Worm (Caenorhabditis elegans) whole organism, L4 larva: Measurements from ENCODE around the gene F47B8.3.

Experiments
- F10B5.3 ChIP-seq: sonication (generic microtip); optimal IDR thresholded peaks from 2 replicates; lab custom pipeline; 2016; ENCODE audit warnings: mild to moderate bottlenecking, missing genetic modification characterization, missing compliant biosample characterization
- F37D6.2 ChIP-seq: sonication (generic microtip); optimal IDR thresholded peaks from 2 replicates; lab custom pipeline; 2016; ENCODE audit warnings: mild to moderate bottlenecking, missing genetic modification characterization, missing compliant biosample characterization
- T20F7.1 ChIP-seq: fragments of 200-800 bp; sonication (Bioruptor generic); optimal IDR thresholded peaks from 2 replicates; lab custom pipeline; 2018; ENCODE audit warnings: mild to moderate bottlenecking, missing genetic modification characterization, missing compliant biosample characterization
- Y48G9A.11 ChIP-seq: fragments of 200-800 bp; sonication (Bioruptor generic); IDR thresholded peaks from 2 replicates; pipeline ENCODE4 v1.3.6; 2022; ENCODE audit warnings: missing genetic modification reagents, missing genetic modification characterization, missing compliant biosample characterization
- ZK546.5 ChIP-seq, 2 experiments: sonication (generic microtip); optimal IDR thresholded peaks; 2 replicates each; lab custom pipeline; 2017; ENCODE audit warnings: missing biosample characterization in 2 of 2, missing genetic modification characterization in 2 of 2
- aha-1 ChIP-seq: fragments of 150-350 bp; peaks from one replicate; lab custom pipeline; 2014; ENCODE audit warnings: missing biosample characterization, missing genetic modification characterization
- aly-2 ChIP-seq: sonication (generic microtip); optimal IDR thresholded peaks from 2 replicates; lab custom pipeline; 2018; ENCODE audit warnings: missing biosample characterization, missing genetic modification characterization
- arid-1 ChIP-seq: fragments of 200-800 bp; sonication (Bioruptor generic); conservative IDR thresholded peaks from 2 replicates; pipeline ENCODE4 v1.3.6; 2022; ENCODE audit warnings: missing genetic modification reagents, missing genetic modification characterization, missing compliant biosample characterization
- ceh-20 ChIP-seq: fragments of 200-800 bp; sonication (Bioruptor generic); IDR thresholded peaks from 2 replicates; pipeline ENCODE4 v1.3.6; 2022; ENCODE audit warnings: missing genetic modification reagents, missing genetic modification characterization, missing compliant biosample characterization
- ceh-44 ChIP-seq: fragments of 200-800 bp; sonication (Bioruptor generic); IDR thresholded peaks from 2 replicates; pipeline ENCODE4 v1.3.6; 2022; ENCODE audit warnings: missing genetic modification reagents, missing genetic modification characterization, missing compliant biosample characterization
- ceh-62 ChIP-seq: sonication (generic microtip); optimal IDR thresholded peaks from 2 replicates; lab custom pipeline; 2017; ENCODE audit warnings: missing biosample characterization, missing genetic modification characterization
- ces-1 ChIP-seq: fragments of 150-350 bp; sonication (generic microtip); optimal IDR thresholded peaks from 4 replicates; lab custom pipeline; 2014; ENCODE audit warnings: missing biosample characterization, missing genetic modification reagents, missing genetic modification characterization
- ctbp-1 ChIP-seq: fragments of 200-800 bp; sonication (Bioruptor generic); IDR thresholded peaks from 2 replicates; pipeline ENCODE4 v1.3.6; 2022; ENCODE audit warnings: missing genetic modification reagents, missing genetic modification characterization, missing compliant biosample characterization
- daf-19 ChIP-seq: fragments of 200-800 bp; sonication (Bioruptor generic); conservative IDR thresholded peaks from 2 replicates; pipeline ENCODE4 v1.3.6; 2022; ENCODE audit warnings: missing genetic modification characterization, missing compliant biosample characterization
- dpl-1 ChIP-seq: fragments of 150-350 bp; optimal IDR thresholded peaks from 2 replicates; lab custom pipeline; 2014; ENCODE audit warnings: missing biosample characterization, missing genetic modification reagents, missing genetic modification characterization
- egl-43 ChIP-seq: fragments of 200-800 bp; sonication (Bioruptor generic); IDR thresholded peaks from 2 replicates; pipeline ENCODE4 v1.3.6; 2022; ENCODE audit warnings: missing genetic modification reagents, missing genetic modification characterization, missing compliant biosample characterization
- fkh-10 ChIP-seq: fragments of 150-350 bp; optimal IDR thresholded peaks from 2 replicates; lab custom pipeline; 2014; ENCODE audit warnings: missing biosample characterization, missing genetic modification reagents, missing genetic modification characterization
- hif-1 ChIP-seq, 2 experiments: sonication (generic microtip); optimal IDR thresholded peaks; 2 replicates each; lab custom pipeline; 2016 to 2017; ENCODE audit warnings: missing compliant biosample characterization in 2 of 2, missing genetic modification characterization in 2 of 2, missing genetic modification reagents in 2 of 2, missing genotype in 2 of 2, mild to moderate bottlenecking in 1 of 2
- hlh-11 ChIP-seq: fragments of 200-800 bp; sonication (Bioruptor generic); optimal IDR thresholded peaks from 2 replicates; lab custom pipeline; 2018; ENCODE audit warnings: mild to moderate bottlenecking, missing genetic modification characterization, missing compliant biosample characterization
- hlh-30 ChIP-seq: sonication (generic microtip); optimal IDR thresholded peaks from 2 replicates; lab custom pipeline; 2017; ENCODE audit warnings: antibody characterized with exemption, mild to moderate bottlenecking, missing genetic modification characterization, missing compliant biosample characterization; ENCODE audit not compliant: insufficient read depth
- hmg-1.1 ChIP-seq: fragments of 200-800 bp; sonication (Bioruptor generic); IDR thresholded peaks from 2 replicates; pipeline ENCODE4 v1.3.6; 2022; ENCODE audit warnings: missing genetic modification reagents, missing genetic modification characterization, missing compliant biosample characterization
- jun-1 ChIP-seq: fragments of 150-350 bp; optimal IDR thresholded peaks from 2 replicates; lab custom pipeline; 2014; ENCODE audit warnings: missing biosample characterization, missing genetic modification reagents, missing genetic modification characterization
- lim-7 ChIP-seq: fragments of 200-800 bp; sonication (Bioruptor generic); IDR thresholded peaks from 2 replicates; pipeline ENCODE4 v1.3.6; 2022; ENCODE audit warnings: missing genetic modification characterization, missing compliant biosample characterization
- lin-1 ChIP-seq: fragments of 200-800 bp; sonication (Bioruptor generic); IDR thresholded peaks from 2 replicates; pipeline ENCODE4 v1.3.6; 2022; ENCODE audit warnings: missing genetic modification reagents, missing genetic modification characterization, missing compliant biosample characterization
- lin-13 ChIP-seq: fragments of 150-350 bp; optimal IDR thresholded peaks from 2 replicates; lab custom pipeline; 2014; ENCODE audit warnings: missing biosample characterization, missing genetic modification reagents, missing genetic modification characterization
- lin-15B ChIP-seq: fragments of 150-350 bp; sonication (generic microtip); optimal IDR thresholded peaks from 3 replicates; lab custom pipeline; 2014; ENCODE audit warnings: missing biosample characterization, missing genetic modification characterization
- lin-29 ChIP-seq: fragments of 200-800 bp; sonication (Bioruptor generic); IDR thresholded peaks from 2 replicates; pipeline ENCODE4 v1.3.6; 2022; ENCODE audit warnings: missing genetic modification reagents, missing genetic modification characterization, missing compliant biosample characterization
- lin-38 ChIP-seq: fragments of 200-800 bp; sonication (Bioruptor generic); IDR thresholded peaks from 2 replicates; pipeline ENCODE4 v1.3.6; 2022; ENCODE audit warnings: missing genetic modification reagents, missing genetic modification characterization, missing compliant biosample characterization
- lsy-2 ChIP-seq, 2 experiments: fragments of 150-350 bp in 1 of 2; sonication (generic microtip) in 1 of 2; optimal IDR thresholded peaks; 2 replicates each; lab custom pipeline; 2014 to 2017; ENCODE audit warnings: missing biosample characterization in 2 of 2, missing genetic modification characterization in 2 of 2
- madf-9 ChIP-seq: fragments of 200-800 bp; sonication (Bioruptor generic); conservative IDR thresholded peaks from 2 replicates; pipeline ENCODE4 v1.3.6; 2022; ENCODE audit warnings: missing genetic modification reagents, missing genetic modification characterization, missing compliant biosample characterization
- mdt-29 ChIP-seq: fragments of 200-800 bp; sonication (Bioruptor generic); IDR thresholded peaks from 2 replicates; pipeline ENCODE4 v1.3.6; 2022; ENCODE audit warnings: missing genetic modification reagents, missing genetic modification characterization, missing compliant biosample characterization
- mxl-3 ChIP-seq: fragments of 200-800 bp; sonication (Bioruptor generic); optimal IDR thresholded peaks from 2 replicates; lab custom pipeline; 2018; ENCODE audit warnings: mild to moderate bottlenecking, missing genetic modification characterization, missing compliant biosample characterization
- nhr-10 ChIP-seq: fragments of 150-350 bp; optimal IDR thresholded peaks from 2 replicates; lab custom pipeline; 2014; ENCODE audit warnings: missing biosample characterization, missing genetic modification characterization
- nhr-102 ChIP-seq: sonication (generic microtip); optimal IDR thresholded peaks from 2 replicates; lab custom pipeline; 2016; ENCODE audit warnings: mild to moderate bottlenecking, missing genetic modification characterization, moderate library complexity, missing compliant biosample characterization
- nhr-11 ChIP-seq: fragments of 150-350 bp; optimal IDR thresholded peaks from 2 replicates; lab custom pipeline; 2014; ENCODE audit warnings: missing biosample characterization, missing genetic modification characterization
- nhr-25 ChIP-seq: sonication (generic microtip); optimal IDR thresholded peaks from 2 replicates; lab custom pipeline; 2017; ENCODE audit warnings: missing genetic modification characterization, mild to moderate bottlenecking, missing compliant biosample characterization, antibody characterized with exemption, moderate library complexity, borderline replicate concordance; ENCODE audit not compliant: insufficient read depth
- nhr-28 ChIP-seq: fragments of 150-350 bp; optimal IDR thresholded peaks from 2 replicates; lab custom pipeline; 2014; ENCODE audit warnings: missing biosample characterization, missing genetic modification characterization
- nhr-48 ChIP-seq: sonication (generic microtip); optimal IDR thresholded peaks from 2 replicates; lab custom pipeline; 2016; ENCODE audit warnings: mild to moderate bottlenecking, missing genetic modification characterization, missing compliant biosample characterization
- nhr-77 ChIP-seq: fragments of 150-350 bp; optimal IDR thresholded peaks from 2 replicates; lab custom pipeline; 2014; ENCODE audit warnings: missing biosample characterization, missing genetic modification characterization
- pha-4 ChIP-seq, 2 experiments: fragments of 150-350 bp in 1 of 2; fragments of 200-800 bp in 1 of 2; sonication (Bioruptor generic) in 1 of 2; IDR thresholded peaks in 1 of 2; optimal IDR thresholded peaks in 1 of 2; 2 replicates each; pipeline versions ENCODE4 v1.3.6 to Lab custom; 2014 to 2022; ENCODE audit warnings: missing genetic modification characterization in 2 of 2, missing genetic modification reagents in 2 of 2, missing biosample characterization in 1 of 2, missing compliant biosample characterization in 1 of 2
- pqm-1 ChIP-seq: sonication (generic microtip); optimal IDR thresholded peaks from 2 replicates; lab custom pipeline; 2017; ENCODE audit warnings: missing biosample characterization, missing genetic modification characterization
- rbr-2 ChIP-seq: sonication (generic microtip); optimal IDR thresholded peaks from 2 replicates; lab custom pipeline; 2016; ENCODE audit warnings: missing genotype, missing genetic modification characterization, missing compliant biosample characterization
- set-16 ChIP-seq: fragments of 200-800 bp; sonication (Bioruptor generic); IDR thresholded peaks from 2 replicates; pipeline ENCODE4 v1.3.6; 2022; ENCODE audit warnings: missing genetic modification reagents, missing genetic modification characterization, missing compliant biosample characterization
- skn-1 ChIP-seq: fragments of 150-350 bp; optimal IDR thresholded peaks from 2 replicates; lab custom pipeline; 2014; ENCODE audit warnings: missing biosample characterization, missing genetic modification characterization
- spr-1 ChIP-seq: sonication (generic microtip); optimal IDR thresholded peaks from 2 replicates; lab custom pipeline; 2016; ENCODE audit warnings: mild to moderate bottlenecking, missing genetic modification characterization, missing compliant biosample characterization
- unc-130 ChIP-seq: sonication (generic microtip); optimal IDR thresholded peaks from 2 replicates; lab custom pipeline; 2016; ENCODE audit warnings: missing genetic modification reagents, missing genetic modification characterization, missing compliant biosample characterization
- vab-7 ChIP-seq: fragments of 200-800 bp; sonication (Bioruptor generic); IDR thresholded peaks from 2 replicates; pipeline ENCODE4 v1.3.6; 2022; ENCODE audit warnings: missing genetic modification reagents, missing genetic modification characterization, missing compliant biosample characterization
- zag-1 ChIP-seq: fragments of 150-350 bp; optimal IDR thresholded peaks from 2 replicates; lab custom pipeline; 2014; ENCODE audit warnings: missing biosample characterization, missing genetic modification characterization
- zfp-2 ChIP-seq: sonication (generic microtip); optimal IDR thresholded peaks from 2 replicates; lab custom pipeline; 2016; ENCODE audit warnings: mild to moderate bottlenecking, missing genetic modification characterization, missing compliant biosample characterization
- zip-11 ChIP-seq: fragments of 200-800 bp; sonication (Bioruptor generic); IDR thresholded peaks from 2 replicates; pipeline ENCODE4 v1.3.6; 2022; ENCODE audit warnings: missing genetic modification characterization, missing compliant biosample characterization

F47B8.3 gene

ce11 chrV:14350949-14351348, 28.1 kb upstream of the F47B8.3 start:
- TF ChIP-seq aha-1: peak; percentile 99
- 0 out of 2 replicates have a peak, but pooled peaks have one; percentile 5 for TF ChIP-seq arid-1 (GFP tag; lab: Robert Waterston, UW)
- TF ChIP-seq zip-11: no peak
- TF ChIP-seq ctbp-1 (GFP tag; lab: Robert Waterston, UW): peak; percentile 62; the same call in 1 of the 2 replicates
- TF ChIP-seq set-16 (GFP tag; lab: Robert Waterston, UW): peak; percentile 94
- TF ChIP-seq ZK546.5 (tag; optimal IDR thresholded peaks at IDR 0.05; lab: Kevin White, UChicago): no peak
- peak; percentile 75 for TF ChIP-seq T20F7.1 (GFP tag; lab: Kevin White, UChicago)
- peak; percentile 81 for TF ChIP-seq pqm-1
- 0 out of 2 replicates have a peak, but pooled peaks have one; percentile 38 for TF ChIP-seq madf-9
- TF ChIP-seq skn-1 (tag; lab: Kevin White, UChicago): no peak
- TF ChIP-seq lin-13 (GFP tag; lab: Kevin White, UChicago): peak; percentile 87
- TF ChIP-seq nhr-11 (tag; lab: Kevin White, UChicago): peak; percentile 84
- 0 out of 2 replicates have a peak, but pooled peaks have one; percentile 24 for TF ChIP-seq lin-29 (GFP tag; lab: Robert Waterston, UW)
- TF ChIP-seq hif-1 (tag; optimal IDR thresholded peaks at IDR 0.05; lab: Kevin White, UChicago): peak in 1 of 2 experiments; percentile 70
- peak; percentile 96 for TF ChIP-seq mxl-3 (GFP tag; lab: Kevin White, UChicago)
- TF ChIP-seq hlh-11 (tag; lab: Kevin White, UChicago): peak; percentile 90
- peak; percentile 15 for TF ChIP-seq zfp-2 (tag; lab: Kevin White, UChicago)
- TF ChIP-seq hlh-30: peak; percentile 67
- TF ChIP-seq dpl-1 (GFP tag; lab: Kevin White, UChicago): peak; percentile 74
- TF ChIP-seq vab-7 (GFP tag; lab: Robert Waterston, UW): peak; percentile 70
- no peak for TF ChIP-seq lin-15B (tag; lab: Kevin White, UChicago)
- peak; percentile 11 for TF ChIP-seq nhr-102 (tag; lab: Kevin White, UChicago)
- TF ChIP-seq pha-4 (GFP tag; IDR thresholded peaks at IDR 0.05; lab: Robert Waterston, UW): peak; percentile 11; the same call in 1 of the 2 replicates
- TF ChIP-seq pha-4 (tag; optimal IDR thresholded peaks at IDR 0.05; lab: Kevin White, UChicago): no peak
- peak; percentile 42 for TF ChIP-seq spr-1 (tag; lab: Kevin White, UChicago)
- peak; percentile 92 for TF ChIP-seq lin-38 (GFP tag; lab: Robert Waterston, UW)
- TF ChIP-seq ces-1 (GFP tag; lab: Kevin White, UChicago): peak; percentile 1
- TF ChIP-seq ceh-20 (GFP tag; lab: Robert Waterston, UW): peak; percentile 76; the same call in 1 of the 2 replicates
- peak; percentile 20 for TF ChIP-seq aly-2 (tag; lab: Kevin White, UChicago)
- no peak for TF ChIP-seq ceh-62 (tag; lab: Kevin White, UChicago)
- peak; percentile 35 for TF ChIP-seq fkh-10 (GFP tag; lab: Kevin White, UChicago)
- TF ChIP-seq F37D6.2 (tag; lab: Kevin White, UChicago): peak; percentile 22
- peak; percentile 67 to 81 for TF ChIP-seq lsy-2 (tag; optimal IDR thresholded peaks at IDR 0.05; lab: Kevin White, UChicago)
- peak; percentile 40 for TF ChIP-seq jun-1 (tag; lab: Kevin White, UChicago)
- TF ChIP-seq egl-43: peak; percentile 86
- no peak for TF ChIP-seq unc-130
- TF ChIP-seq daf-19: no peak
- peak; percentile 86 for TF ChIP-seq rbr-2 (tag; lab: Kevin White, UChicago)
- TF ChIP-seq nhr-25: peak; percentile 4
- peak; percentile 21; the same call in 1 of the 2 replicates for TF ChIP-seq ceh-44
- no peak for TF ChIP-seq zag-1 (tag; lab: Kevin White, UChicago)
- no peak for TF ChIP-seq F10B5.3 (tag; lab: Kevin White, UChicago)
- TF ChIP-seq Y48G9A.11 (GFP tag; lab: Robert Waterston, UW): no peak
- peak; percentile 46 for TF ChIP-seq nhr-48 (tag; lab: Kevin White, UChicago)
- peak; percentile 59 for TF ChIP-seq nhr-10
- TF ChIP-seq mdt-29 (GFP tag; lab: Robert Waterston, UW): peak; percentile 59; the same call in 1 of the 2 replicates
- TF ChIP-seq lin-1 (GFP tag; lab: Robert Waterston, UW): peak; percentile 72; the same call in 1 of the 2 replicates
- TF ChIP-seq nhr-28 (tag; lab: Kevin White, UChicago): peak; percentile 88
- TF ChIP-seq lim-7 (GFP tag; lab: Robert Waterston, UW): 0 out of 2 replicates have a peak, but pooled peaks have one; percentile 40
- TF ChIP-seq nhr-77 (tag; lab: Kevin White, UChicago): peak; percentile 87
- peak; percentile 91 for TF ChIP-seq hmg-1.1 (GFP tag; lab: Robert Waterston, UW)
